Worm (Caenorhabditis elegans): ENCODE data around the gene R09H10.5.

ce11 chrIV:10656770-10657323 lies 28.2 kb upstream of the R09H10.5 start, which contains the start of gene K08C7.1:
- no peak for TF ChIP-seq tra-4 (tag; optimal IDR thresholded peaks at IDR 0.05)
- no peak for TF ChIP-seq hmg-4 (GFP tag; optimal IDR thresholded peaks at IDR 0.05)
- no peak for TF ChIP-seq ama-1 (optimal IDR thresholded peaks at IDR 0.05)
- TF ChIP-seq B0310.2 (tag; optimal IDR thresholded peaks at IDR 0.05): no peak
- TF ChIP-seq hnd-1 (tag; optimal IDR thresholded peaks at IDR 0.05): no peak
- no peak for TF ChIP-seq ceh-36 (tag; optimal IDR thresholded peaks at IDR 0.05)
- TF ChIP-seq pes-1 (GFP tag; IDR thresholded peaks at IDR 0.05): no peak
